Worm (Caenorhabditis elegans) whole organism, early embryonic: Measurements from ENCODE around the gene F44E2.4.

Experiments used
- B0310.2 ChIP-seq: sonication (generic microtip); optimal IDR thresholded peaks from 2 replicates; lab custom pipeline; 2016; ENCODE audit warnings: mild to moderate bottlenecking, missing genetic modification characterization, missing compliant biosample characterization
- F13C5.2 ChIP-seq: sonication (generic microtip); optimal IDR thresholded peaks from 2 replicates; lab custom pipeline; 2017; ENCODE audit warnings: mild to moderate bottlenecking, missing genetic modification characterization, inconsistent platforms, missing compliant biosample characterization
- aly-1 ChIP-seq: sonication (generic microtip); optimal IDR thresholded peaks from 2 replicates; lab custom pipeline; 2016; ENCODE audit warnings: missing genetic modification characterization, missing compliant biosample characterization
- ama-1 ChIP-seq: fragments of 150-350 bp; optimal IDR thresholded peaks from 2 replicates; lab custom pipeline; 2014
- ceh-13 ChIP-seq: fragments of 200-800 bp; sonication (Bioruptor generic); optimal IDR thresholded peaks from 2 replicates; lab custom pipeline; 2018; ENCODE audit warnings: mild to moderate bottlenecking, missing genetic modification characterization, missing compliant biosample characterization
- ceh-36 ChIP-seq: sonication (generic microtip); optimal IDR thresholded peaks from 2 replicates; lab custom pipeline; 2016; ENCODE audit warnings: missing genetic modification characterization, inconsistent platforms, missing compliant biosample characterization
- ets-7 ChIP-seq: sonication (generic microtip); optimal IDR thresholded peaks from 2 replicates; lab custom pipeline; 2016; ENCODE audit warnings: missing genotype, missing genetic modification characterization, missing compliant biosample characterization
- flt-1 ChIP-seq: fragments of 200-800 bp; sonication (Bioruptor generic); IDR thresholded peaks from 2 replicates; pipeline ENCODE4 v1.3.6; 2022; ENCODE audit warnings: missing genetic modification characterization, missing compliant biosample characterization
- hmbx-1 ChIP-seq: sonication (generic microtip); optimal IDR thresholded peaks from 2 replicates; lab custom pipeline; 2016; ENCODE audit warnings: mild to moderate bottlenecking, missing genetic modification characterization, missing compliant biosample characterization
- hmg-4 ChIP-seq: fragments of 200-800 bp; sonication (Bioruptor generic); optimal IDR thresholded peaks from 2 replicates; lab custom pipeline; 2018; ENCODE audit warnings: mild to moderate bottlenecking, missing genetic modification characterization, missing compliant biosample characterization
- hnd-1 ChIP-seq: sonication (generic microtip); optimal IDR thresholded peaks from 2 replicates; lab custom pipeline; 2016; ENCODE audit warnings: missing genetic modification characterization, missing compliant biosample characterization
- pes-1 ChIP-seq: fragments of 200-800 bp; sonication (Bioruptor generic); IDR thresholded peaks from 2 replicates; pipeline ENCODE4 v1.3.6; 2022; ENCODE audit warnings: missing genetic modification reagents, missing genetic modification characterization, missing compliant biosample characterization
- scrt-1 ChIP-seq: fragments of 200-800 bp; sonication (Bioruptor generic); IDR thresholded peaks from 2 replicates; pipeline ENCODE4 v1.3.6; 2022; ENCODE audit warnings: missing genetic modification characterization, missing compliant biosample characterization
- sea-1 ChIP-seq: fragments of 200-800 bp; sonication (Bioruptor generic); conservative IDR thresholded peaks from 2 replicates; pipeline ENCODE4 v1.3.6; 2022; ENCODE audit warnings: missing genetic modification characterization, missing compliant biosample characterization
- tbx-11 ChIP-seq: fragments of 200-800 bp; sonication (Bioruptor generic); IDR thresholded peaks from 2 replicates; pipeline ENCODE4 v1.3.6; 2022; ENCODE audit warnings: missing genetic modification characterization, missing compliant biosample characterization
- tbx-37 ChIP-seq: fragments of 200-800 bp; sonication (Bioruptor generic); conservative IDR thresholded peaks from 2 replicates; pipeline ENCODE4 v1.3.6; 2022; ENCODE audit warnings: missing genetic modification reagents, missing genetic modification characterization, missing compliant biosample characterization
- tra-4 ChIP-seq: sonication (generic microtip); optimal IDR thresholded peaks from 2 replicates; lab custom pipeline; 2017; ENCODE audit warnings: missing genetic modification characterization, missing compliant biosample characterization

F44E2.4 gene

DNA sequence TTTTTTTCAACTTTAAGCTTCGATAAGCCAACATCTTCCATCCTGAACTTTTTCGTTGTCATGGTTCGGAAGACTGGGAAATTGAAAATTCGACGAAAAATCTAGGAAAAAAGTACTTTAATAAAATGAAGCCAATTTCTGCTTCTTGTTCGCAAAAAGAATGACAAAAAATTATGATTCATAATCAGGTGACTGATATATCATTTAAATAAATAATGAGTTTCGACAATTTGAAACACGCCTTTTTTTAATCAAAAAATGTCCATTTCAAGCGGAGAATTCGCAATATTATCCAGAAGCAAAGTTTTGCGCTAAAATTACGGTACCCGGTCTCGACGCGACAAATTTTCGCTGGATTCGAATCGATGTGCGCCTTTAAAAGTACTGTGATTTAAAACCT lies 6.9 kb upstream of the F44E2.4 start, which contains the start of gene F44E2.6:
Gene F44E2.6, minus strand, starts transcription at position 101 of the 400 bp plus-strand sequence.
- TF ChIP-seq tbx-37: no peak
- TF ChIP-seq ceh-13 (GFP tag; lab: Kevin White, UChicago): no peak
- no peak for TF ChIP-seq scrt-1
- TF ChIP-seq F13C5.2 (tag; lab: Kevin White, UChicago): no peak
- TF ChIP-seq pes-1 (GFP tag; lab: Robert Waterston, UW): no peak
- TF ChIP-seq hmbx-1 (tag; lab: Kevin White, UChicago): no peak
- TF ChIP-seq tra-4 (tag; lab: Kevin White, UChicago): no peak
- TF ChIP-seq aly-1: no peak
- no peak for TF ChIP-seq sea-1 (GFP tag; lab: Robert Waterston, UW)
- no peak for TF ChIP-seq B0310.2 (tag; lab: Kevin White, UChicago)
- TF ChIP-seq ceh-36 (tag; lab: Kevin White, UChicago): no peak
- no peak for TF ChIP-seq ama-1 (lab: Kevin White, UChicago)
- no peak for TF ChIP-seq ets-7 (tag; lab: Kevin White, UChicago)
- no peak for TF ChIP-seq tbx-11 (GFP tag; lab: Robert Waterston, UW)
- TF ChIP-seq flt-1: no peak
- no peak for TF ChIP-seq hnd-1 (tag; lab: Kevin White, UChicago)
- no peak for TF ChIP-seq hmg-4 (GFP tag; lab: Kevin White, UChicago)

DNA sequence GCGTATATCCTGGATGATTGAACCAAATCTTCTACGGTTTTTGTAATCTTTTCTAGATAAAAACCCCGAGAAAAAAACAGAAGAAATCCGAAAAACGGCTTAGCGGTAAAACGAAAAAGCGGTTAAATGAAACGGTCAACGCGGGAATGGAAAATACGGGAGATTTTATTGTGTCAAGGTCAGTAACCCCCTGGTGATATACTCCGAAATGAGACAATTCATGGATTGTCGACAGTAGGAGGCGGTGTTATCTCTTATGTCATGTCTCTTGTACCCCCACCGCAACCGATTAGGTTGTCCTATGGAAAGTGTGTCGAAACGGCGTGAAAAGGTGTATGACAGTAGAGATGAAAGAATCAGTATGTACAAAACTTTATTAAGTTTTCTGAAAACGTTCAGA lies 5.9 kb upstream of the F44E2.4 start:
- TF ChIP-seq aly-1 (no peak), F13C5.2 (tag; lab: Kevin White, UChicago) (no peak), ama-1 (lab: Kevin White, UChicago) (no peak), scrt-1 (no peak), ets-7 (tag; lab: Kevin White, UChicago) (no peak), flt-1 (no peak), tra-4 (tag; lab: Kevin White, UChicago) (no peak), hmg-4 (GFP tag; lab: Kevin White, UChicago) (no peak), hnd-1 (tag; lab: Kevin White, UChicago) (no peak), B0310.2 (tag; lab: Kevin White, UChicago) (no peak), tbx-11 (GFP tag; lab: Robert Waterston, UW) (no peak), ceh-13 (GFP tag; lab: Kevin White, UChicago) (no peak), hmbx-1 (tag; lab: Kevin White, UChicago) (no peak), sea-1 (GFP tag; lab: Robert Waterston, UW) (no peak), ceh-36 (tag; lab: Kevin White, UChicago) (no peak), tbx-37 (no peak), pes-1 (GFP tag; lab: Robert Waterston, UW) (no peak)

DNA sequence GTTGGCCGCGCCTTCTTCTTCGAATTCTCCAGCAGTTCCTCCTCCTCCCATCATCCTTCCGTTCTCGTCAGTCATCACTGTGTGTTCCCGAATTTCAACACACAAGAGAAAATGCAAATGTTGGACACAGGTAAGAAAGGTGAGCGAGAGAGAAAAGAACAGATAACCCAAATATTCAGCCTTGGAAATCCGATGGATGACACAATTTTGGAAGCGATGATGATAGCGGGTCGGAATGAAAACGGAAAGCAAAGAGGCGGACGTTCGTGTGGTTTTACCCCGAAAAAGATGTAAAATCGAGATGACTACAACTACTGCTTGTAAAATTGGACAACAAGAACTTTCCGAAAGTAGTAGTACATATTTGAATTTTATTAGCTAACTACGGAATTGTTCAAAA lies 1.6 kb upstream of the F44E2.4 start:
- TF ChIP-seq F13C5.2 (tag; lab: Kevin White, UChicago) (no peak), tbx-11 (GFP tag; lab: Robert Waterston, UW) (no peak), hmg-4 (GFP tag; lab: Kevin White, UChicago) (peak; percentile 18)

DNA sequence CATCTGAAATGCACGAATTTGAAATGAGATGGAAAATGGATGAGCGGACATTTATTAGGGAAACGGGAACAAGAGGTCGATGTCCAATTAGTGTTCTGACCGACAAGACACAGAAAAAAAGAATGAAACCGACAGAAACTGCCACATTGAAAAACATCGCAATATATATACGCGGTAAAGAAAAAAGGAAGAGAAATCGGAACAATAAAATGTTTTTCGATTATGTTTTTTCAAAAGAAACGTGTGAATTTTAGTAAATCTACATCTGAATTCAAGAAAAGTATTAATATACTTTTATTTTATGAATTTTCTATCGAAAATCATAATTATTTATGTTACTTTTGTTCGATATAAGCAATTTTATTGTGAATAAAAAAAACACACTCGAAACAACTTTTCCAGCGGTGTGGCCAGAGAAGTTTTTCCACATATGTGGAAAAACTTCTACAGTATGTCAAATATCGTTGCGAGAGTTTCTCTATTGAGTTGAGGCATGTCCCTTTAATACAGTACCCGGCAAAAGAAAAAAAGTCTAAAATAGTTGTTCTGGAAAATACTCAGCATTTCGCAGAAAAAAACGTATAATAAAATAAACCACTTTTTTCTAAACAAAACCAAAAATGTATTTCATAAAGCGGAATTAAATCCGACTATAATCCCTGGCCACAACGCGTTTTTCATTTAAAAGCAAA lies 7.0 kb downstream of the F44E2.4 start, which contains the start of gene F44E2.10:
Gene F44E2.10, minus strand, starts transcription at position 51 of the 692 bp plus-strand sequence.
- no peak for TF ChIP-seq scrt-1
- no peak for TF ChIP-seq F13C5.2 (tag; lab: Kevin White, UChicago)
- no peak for TF ChIP-seq hmg-4 (GFP tag; lab: Kevin White, UChicago)
- TF ChIP-seq ets-7 (tag; lab: Kevin White, UChicago): no peak
- no peak for TF ChIP-seq tbx-11 (GFP tag; lab: Robert Waterston, UW)
- no peak for TF ChIP-seq ceh-36 (tag; lab: Kevin White, UChicago)
- TF ChIP-seq B0310.2 (tag; lab: Kevin White, UChicago): no peak
- no peak for TF ChIP-seq sea-1 (GFP tag; lab: Robert Waterston, UW)
- TF ChIP-seq ama-1 (lab: Kevin White, UChicago): no peak
- TF ChIP-seq aly-1: no peak
- no peak for TF ChIP-seq flt-1
- no peak for TF ChIP-seq pes-1 (GFP tag; lab: Robert Waterston, UW)
- TF ChIP-seq hmbx-1 (tag; lab: Kevin White, UChicago): no peak
- TF ChIP-seq ceh-13 (GFP tag; lab: Kevin White, UChicago): no peak
- no peak for TF ChIP-seq hnd-1 (tag; lab: Kevin White, UChicago)
- TF ChIP-seq tbx-37: no peak

DNA sequence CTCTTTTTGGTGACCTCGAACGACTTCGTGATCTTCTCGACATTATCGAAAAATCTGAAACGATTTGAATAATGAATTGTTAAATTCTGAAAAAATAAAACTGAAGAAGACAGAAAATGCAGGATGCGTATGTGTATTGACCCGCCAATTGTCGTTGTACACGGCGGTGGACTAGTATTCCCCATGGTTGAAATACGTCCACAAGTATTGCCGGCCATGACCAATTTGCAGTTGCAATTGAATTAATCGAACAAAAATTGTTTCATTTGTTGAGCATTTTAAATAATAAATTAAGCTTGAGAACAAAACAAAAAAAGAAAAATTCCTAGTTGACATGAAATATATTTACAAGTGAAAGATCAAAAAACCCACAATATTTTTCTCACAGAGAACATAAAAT lies 9.0 kb downstream of the F44E2.4 start, which contains the start of gene F44E2.3:
Gene F44E2.3, minus strand, starts transcription at position 61 of the 400 bp plus-strand sequence.
- TF ChIP-seq ama-1 (lab: Kevin White, UChicago) (no peak), F13C5.2 (tag; lab: Kevin White, UChicago) (no peak), hmbx-1 (tag; lab: Kevin White, UChicago) (no peak), ceh-13 (GFP tag; lab: Kevin White, UChicago) (no peak), tbx-11 (GFP tag; lab: Robert Waterston, UW) (no peak)

DNA sequence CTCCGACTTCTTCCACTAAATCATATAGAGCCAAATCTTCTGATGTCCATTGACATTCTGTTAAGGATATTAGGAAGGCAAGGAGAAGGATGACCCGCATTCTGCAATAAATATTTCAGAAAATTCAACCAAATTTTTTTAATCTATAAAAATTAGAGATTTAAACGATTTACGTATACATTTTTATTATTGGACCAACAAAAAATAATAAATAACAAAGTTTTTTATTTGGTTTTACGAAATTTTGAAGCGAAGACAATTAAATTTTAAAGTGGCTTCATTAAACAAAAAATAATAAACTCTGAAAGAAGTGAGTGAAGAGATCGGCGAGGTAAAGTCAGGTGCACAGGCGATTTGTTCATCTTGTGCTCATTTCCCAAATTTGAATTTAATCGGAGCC lies 11.1 kb downstream of the F44E2.4 start, which contains the start of gene F54F2.9:
Gene F54F2.9, minus strand, starts transcription at position 101 of the 400 bp plus-strand sequence.
- TF ChIP-seq hmbx-1 (tag; lab: Kevin White, UChicago) (no peak), tbx-11 (GFP tag; lab: Robert Waterston, UW) (no peak), scrt-1 (no peak), sea-1 (GFP tag; lab: Robert Waterston, UW) (no peak), ceh-13 (GFP tag; lab: Kevin White, UChicago) (no peak), tra-4 (tag; lab: Kevin White, UChicago) (no peak), F13C5.2 (tag; lab: Kevin White, UChicago) (no peak), tbx-37 (no peak), hmg-4 (GFP tag; lab: Kevin White, UChicago) (no peak), hnd-1 (tag; lab: Kevin White, UChicago) (no peak), pes-1 (GFP tag; lab: Robert Waterston, UW) (no peak), flt-1 (no peak)

DNA sequence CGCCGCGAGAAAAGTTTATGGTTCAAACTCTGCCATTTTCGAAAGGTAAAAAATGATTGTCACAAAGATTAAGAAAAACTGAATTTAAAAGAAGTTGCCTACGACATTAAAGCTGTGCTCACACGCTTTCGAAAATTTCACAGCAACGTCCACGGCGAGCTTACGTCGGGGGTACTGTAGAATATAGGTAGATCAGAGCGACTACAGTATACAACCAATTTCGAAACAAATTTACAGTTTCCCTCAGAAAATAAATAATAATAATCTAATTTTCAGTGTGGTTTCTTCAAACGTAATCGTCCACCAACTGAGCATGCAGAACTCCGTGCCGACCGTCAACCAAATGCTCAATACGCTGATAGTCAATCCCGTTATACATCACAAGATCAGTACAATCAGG lies 13.7 kb downstream of the F44E2.4 start:
- TF ChIP-seq ets-7 (tag; lab: Kevin White, UChicago) (no peak), hmg-4 (GFP tag; lab: Kevin White, UChicago) (no peak), ceh-13 (GFP tag; lab: Kevin White, UChicago) (no peak), ceh-36 (tag; lab: Kevin White, UChicago) (no peak), tra-4 (tag; lab: Kevin White, UChicago) (no peak), flt-1 (no peak), tbx-11 (GFP tag; lab: Robert Waterston, UW) (no peak), ama-1 (lab: Kevin White, UChicago) (no peak), hmbx-1 (tag; lab: Kevin White, UChicago) (no peak), B0310.2 (tag; lab: Kevin White, UChicago) (no peak), pes-1 (GFP tag; lab: Robert Waterston, UW) (no peak), scrt-1 (no peak), sea-1 (GFP tag; lab: Robert Waterston, UW) (no peak), hnd-1 (tag; lab: Kevin White, UChicago) (no peak)
